Worm (Caenorhabditis elegans) whole organism, early embryonic: ENCODE measurements around the gene F26G1.10.

Experiments used
- B0310.2 ChIP-seq: sonication (generic microtip); optimal IDR thresholded peaks from 2 replicates; lab custom pipeline; 2016; ENCODE audit warnings: mild to moderate bottlenecking, missing genetic modification characterization, missing compliant biosample characterization
- F13C5.2 ChIP-seq: sonication (generic microtip); optimal IDR thresholded peaks from 2 replicates; lab custom pipeline; 2017; ENCODE audit warnings: mild to moderate bottlenecking, missing genetic modification characterization, inconsistent platforms, missing compliant biosample characterization
- aly-1 ChIP-seq: sonication (generic microtip); optimal IDR thresholded peaks from 2 replicates; lab custom pipeline; 2016; ENCODE audit warnings: missing genetic modification characterization, missing compliant biosample characterization
- ama-1 ChIP-seq: fragments of 150-350 bp; optimal IDR thresholded peaks from 2 replicates; lab custom pipeline; 2014
- ceh-13 ChIP-seq: fragments of 200-800 bp; sonication (Bioruptor generic); optimal IDR thresholded peaks from 2 replicates; lab custom pipeline; 2018; ENCODE audit warnings: mild to moderate bottlenecking, missing genetic modification characterization, missing compliant biosample characterization
- ceh-36 ChIP-seq: sonication (generic microtip); optimal IDR thresholded peaks from 2 replicates; lab custom pipeline; 2016; ENCODE audit warnings: missing genetic modification characterization, inconsistent platforms, missing compliant biosample characterization
- ets-7 ChIP-seq: sonication (generic microtip); optimal IDR thresholded peaks from 2 replicates; lab custom pipeline; 2016; ENCODE audit warnings: missing genotype, missing genetic modification characterization, missing compliant biosample characterization
- flt-1 ChIP-seq: fragments of 200-800 bp; sonication (Bioruptor generic); IDR thresholded peaks from 2 replicates; pipeline ENCODE4 v1.3.6; 2022; ENCODE audit warnings: missing genetic modification characterization, missing compliant biosample characterization
- hmbx-1 ChIP-seq: sonication (generic microtip); optimal IDR thresholded peaks from 2 replicates; lab custom pipeline; 2016; ENCODE audit warnings: mild to moderate bottlenecking, missing genetic modification characterization, missing compliant biosample characterization
- hmg-4 ChIP-seq: fragments of 200-800 bp; sonication (Bioruptor generic); optimal IDR thresholded peaks from 2 replicates; lab custom pipeline; 2018; ENCODE audit warnings: mild to moderate bottlenecking, missing genetic modification characterization, missing compliant biosample characterization
- hnd-1 ChIP-seq: sonication (generic microtip); optimal IDR thresholded peaks from 2 replicates; lab custom pipeline; 2016; ENCODE audit warnings: missing genetic modification characterization, missing compliant biosample characterization
- pes-1 ChIP-seq: fragments of 200-800 bp; sonication (Bioruptor generic); IDR thresholded peaks from 2 replicates; pipeline ENCODE4 v1.3.6; 2022; ENCODE audit warnings: missing genetic modification reagents, missing genetic modification characterization, missing compliant biosample characterization
- scrt-1 ChIP-seq: fragments of 200-800 bp; sonication (Bioruptor generic); IDR thresholded peaks from 2 replicates; pipeline ENCODE4 v1.3.6; 2022; ENCODE audit warnings: missing genetic modification characterization, missing compliant biosample characterization
- sea-1 ChIP-seq: fragments of 200-800 bp; sonication (Bioruptor generic); conservative IDR thresholded peaks from 2 replicates; pipeline ENCODE4 v1.3.6; 2022; ENCODE audit warnings: missing genetic modification characterization, missing compliant biosample characterization
- tbx-11 ChIP-seq: fragments of 200-800 bp; sonication (Bioruptor generic); IDR thresholded peaks from 2 replicates; pipeline ENCODE4 v1.3.6; 2022; ENCODE audit warnings: missing genetic modification characterization, missing compliant biosample characterization
- tbx-37 ChIP-seq: fragments of 200-800 bp; sonication (Bioruptor generic); conservative IDR thresholded peaks from 2 replicates; pipeline ENCODE4 v1.3.6; 2022; ENCODE audit warnings: missing genetic modification reagents, missing genetic modification characterization, missing compliant biosample characterization
- tra-4 ChIP-seq: sonication (generic microtip); optimal IDR thresholded peaks from 2 replicates; lab custom pipeline; 2017; ENCODE audit warnings: missing genetic modification characterization, missing compliant biosample characterization

F26G1.10 gene

ce11 chrII:4749581-4749980 lies 24.6 kb upstream of the F26G1.10 start, which contains the start of gene F41C3.2:
F41C3.2 (plus strand) TSS chrII:4749968.
- TF ChIP-seq ceh-13 (GFP tag; lab: Kevin White, UChicago) (no peak), ama-1 (no peak), B0310.2 (no peak), hnd-1 (tag; lab: Kevin White, UChicago) (no peak), scrt-1 (GFP tag; lab: Robert Waterston, UW) (no peak), ets-7 (tag; lab: Kevin White, UChicago) (no peak), ceh-36 (no peak), hmg-4 (GFP tag; lab: Kevin White, UChicago) (no peak), aly-1 (tag; lab: Kevin White, UChicago) (no peak), pes-1 (GFP tag; lab: Robert Waterston, UW) (no peak), flt-1 (no peak), tbx-37 (GFP tag; lab: Robert Waterston, UW) (no peak), tbx-11 (no peak), hmbx-1 (tag; lab: Kevin White, UChicago) (no peak), F13C5.2 (tag; lab: Kevin White, UChicago) (no peak), tra-4 (tag; lab: Kevin White, UChicago) (no peak)

ce11 chrII:4752257-4752728 lies 21.9 kb upstream of the F26G1.10 start, which contains the start of gene F41C3.1:
F41C3.1 (plus strand) TSS chrII:4752307.
- TF ChIP-seq tra-4 (tag; lab: Kevin White, UChicago) (no peak), ama-1 (no peak), aly-1 (tag; lab: Kevin White, UChicago) (no peak), ets-7 (tag; lab: Kevin White, UChicago) (no peak), ceh-36 (no peak), ceh-13 (GFP tag; lab: Kevin White, UChicago) (no peak), F13C5.2 (tag; lab: Kevin White, UChicago) (no peak), flt-1 (no peak), pes-1 (GFP tag; lab: Robert Waterston, UW) (no peak)

DNA sequence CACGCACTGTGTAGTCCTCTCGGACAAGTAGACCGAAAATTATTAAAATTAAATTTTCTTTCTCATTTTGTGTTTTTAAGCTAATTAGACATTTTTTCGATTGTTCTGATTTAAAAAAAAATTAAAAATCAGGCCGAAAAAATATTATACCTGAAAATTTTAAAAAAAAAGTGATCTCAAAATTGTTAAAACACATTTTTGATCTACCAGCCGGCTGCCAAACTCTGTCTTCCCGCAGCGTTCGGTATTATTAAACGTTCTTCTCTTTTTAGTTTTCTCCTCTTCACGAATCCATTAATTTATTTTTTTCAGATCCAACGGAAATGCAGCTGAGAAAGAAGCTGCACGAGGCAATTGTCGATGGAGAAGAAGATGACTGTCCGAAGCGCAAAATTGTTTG lies 21.0 kb upstream of the F26G1.10 start, which contains the start of gene C27D9.1:
Gene C27D9.1, plus strand, starts transcription at position 281 of the 400 bp plus-strand sequence.
- no peak for TF ChIP-seq tbx-11
- TF ChIP-seq aly-1 (tag; lab: Kevin White, UChicago) = no peak
- no peak for TF ChIP-seq scrt-1 (GFP tag; lab: Robert Waterston, UW)
- no peak for TF ChIP-seq tbx-37 (GFP tag; lab: Robert Waterston, UW)
- TF ChIP-seq ceh-36 = no peak
- no peak for TF ChIP-seq flt-1
- no peak for TF ChIP-seq B0310.2
- TF ChIP-seq hmg-4 (GFP tag; lab: Kevin White, UChicago) = no peak
- no peak for TF ChIP-seq tra-4 (tag; lab: Kevin White, UChicago)
- TF ChIP-seq ets-7 (tag; lab: Kevin White, UChicago) = no peak
- TF ChIP-seq hmbx-1 (tag; lab: Kevin White, UChicago) = no peak
- no peak for TF ChIP-seq pes-1 (GFP tag; lab: Robert Waterston, UW)
- TF ChIP-seq hnd-1 (tag; lab: Kevin White, UChicago) = no peak

ce11 chrII:4755654-4756053 lies 18.5 kb upstream of the F26G1.10 start:
- TF ChIP-seq tbx-37 (GFP tag; lab: Robert Waterston, UW) (no peak), ets-7 (tag; lab: Kevin White, UChicago) (no peak), hmbx-1 (tag; lab: Kevin White, UChicago) (no peak), hmg-4 (GFP tag; lab: Kevin White, UChicago) (no peak), B0310.2 (no peak), scrt-1 (GFP tag; lab: Robert Waterston, UW) (no peak), aly-1 (tag; lab: Kevin White, UChicago) (no peak), flt-1 (no peak), hnd-1 (tag; lab: Kevin White, UChicago) (no peak), F13C5.2 (tag; lab: Kevin White, UChicago) (no peak), ceh-36 (no peak)

DNA sequence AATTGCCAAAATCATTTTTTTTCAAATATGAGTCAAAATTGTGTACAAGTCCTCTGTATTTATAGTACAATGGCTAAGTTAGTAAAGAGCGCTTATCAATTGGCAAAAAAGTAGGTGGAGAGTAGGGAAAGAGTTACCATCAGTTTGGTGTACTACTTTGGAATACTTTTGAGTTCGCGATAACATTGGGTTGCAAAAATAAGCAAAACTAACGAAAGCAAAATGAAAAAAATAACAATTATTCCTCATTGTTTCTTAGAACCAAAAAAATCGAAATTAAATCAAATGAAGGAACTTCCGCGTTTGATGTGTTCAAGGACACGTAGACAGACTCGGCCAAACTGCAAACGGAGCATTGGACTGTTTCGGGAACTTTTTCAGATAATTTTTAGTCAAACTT lies 17.4 kb upstream of the F26G1.10 start, which contains the start of gene C27D9.2:
Gene C27D9.2, minus strand, starts transcription at position 101 of the 400 bp plus-strand sequence.
- TF ChIP-seq hmg-4 (GFP tag; lab: Kevin White, UChicago) (no peak), scrt-1 (GFP tag; lab: Robert Waterston, UW) (no peak), aly-1 (tag; lab: Kevin White, UChicago) (no peak), hmbx-1 (tag; lab: Kevin White, UChicago) (no peak), F13C5.2 (tag; lab: Kevin White, UChicago) (no peak), ceh-36 (no peak), tbx-37 (GFP tag; lab: Robert Waterston, UW) (no peak), hnd-1 (tag; lab: Kevin White, UChicago) (no peak), flt-1 (no peak), pes-1 (GFP tag; lab: Robert Waterston, UW) (no peak), B0310.2 (no peak)

ce11 chrII:4758462-4758861 lies 15.7 kb upstream of the F26G1.10 start, which contains the start of gene F26G1.3:
F26G1.3 (plus strand) TSS chrII:4758762.
- no peak for TF ChIP-seq ama-1
- no peak for TF ChIP-seq hnd-1 (tag; lab: Kevin White, UChicago)
- TF ChIP-seq sea-1 (GFP tag; lab: Robert Waterston, UW) = no peak
- no peak for TF ChIP-seq B0310.2
- no peak for TF ChIP-seq ceh-36
- TF ChIP-seq tbx-11 = no peak
- no peak for TF ChIP-seq aly-1 (tag; lab: Kevin White, UChicago)
- no peak for TF ChIP-seq pes-1 (GFP tag; lab: Robert Waterston, UW)
- TF ChIP-seq ceh-13 (GFP tag; lab: Kevin White, UChicago) = no peak

DNA sequence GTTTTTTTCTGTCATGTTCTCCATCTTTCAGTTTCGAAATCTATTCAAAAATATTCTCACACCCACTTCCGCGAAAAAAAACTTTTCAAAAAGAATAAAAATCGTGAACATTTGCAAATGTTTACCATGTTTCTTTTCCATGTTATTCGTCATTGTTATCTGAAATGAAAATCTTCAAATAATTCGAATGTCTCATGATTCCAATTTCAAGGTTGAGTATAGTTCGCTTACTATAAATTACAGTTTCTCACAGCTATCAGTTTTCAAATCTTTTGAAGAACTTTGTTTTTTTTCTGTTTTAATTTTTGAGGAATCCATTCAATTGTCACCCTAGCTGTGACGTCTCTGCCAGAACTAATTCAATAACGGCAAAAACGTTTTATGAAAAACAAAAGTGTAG lies 14.3 kb upstream of the F26G1.10 start:
- TF ChIP-seq hnd-1 (tag; lab: Kevin White, UChicago) (no peak), ceh-13 (GFP tag; lab: Kevin White, UChicago) (no peak), B0310.2 (no peak), aly-1 (tag; lab: Kevin White, UChicago) (no peak), ama-1 (no peak), hmbx-1 (tag; lab: Kevin White, UChicago) (no peak), ceh-36 (no peak), tbx-37 (GFP tag; lab: Robert Waterston, UW) (no peak), sea-1 (GFP tag; lab: Robert Waterston, UW) (no peak), tbx-11 (no peak), pes-1 (GFP tag; lab: Robert Waterston, UW) (no peak), flt-1 (no peak), scrt-1 (GFP tag; lab: Robert Waterston, UW) (no peak), ets-7 (tag; lab: Kevin White, UChicago) (no peak), F13C5.2 (tag; lab: Kevin White, UChicago) (no peak), tra-4 (tag; lab: Kevin White, UChicago) (no peak), hmg-4 (GFP tag; lab: Kevin White, UChicago) (no peak)
